Worm (Caenorhabditis elegans): ENCODE results near the gene unc-7.
A peak's percentile ranks its signal among the peaks of the same experiment; 100 is the strongest.

DNA sequence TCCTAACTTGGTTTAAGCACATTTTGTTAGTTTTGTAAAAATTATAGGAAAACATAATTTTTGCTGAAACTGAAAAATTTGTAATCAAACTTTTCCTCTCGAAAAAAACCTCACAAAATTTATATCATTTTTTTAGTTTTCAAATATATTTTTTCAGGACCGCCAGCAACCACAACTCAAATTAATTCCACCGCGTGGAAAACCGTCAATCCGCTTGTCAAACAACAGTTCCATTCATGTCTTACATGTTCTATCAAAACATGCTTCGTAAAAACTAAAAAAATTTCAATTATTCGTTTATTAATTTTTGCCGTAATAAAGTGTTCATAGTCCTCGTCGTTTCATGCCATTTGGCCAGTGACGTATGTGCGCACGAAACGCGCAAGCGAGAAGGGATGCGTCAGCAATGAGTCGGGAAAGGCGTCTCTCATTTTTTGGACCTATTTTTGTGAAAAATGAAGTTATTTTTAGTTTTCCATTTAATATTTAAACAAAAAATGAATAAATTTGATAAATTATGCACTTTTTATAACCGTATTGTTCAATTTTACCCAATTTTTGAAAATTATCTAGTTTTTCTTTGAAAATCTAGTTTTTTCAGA lies 25.9 kb upstream of the unc-7 start, which contains the start of gene ucr-2.2:
- TF ChIP-seq nhr-28 (tag; optimal IDR thresholded peaks at IDR 0.05) (peak; percentile 63), ztf-7 (tag; optimal IDR thresholded peaks at IDR 0.05) (peak; percentile 87), zfp-3 (GFP tag; conservative IDR thresholded peaks at IDR 0.05) (no peak; the same call in 1 of the 2 replicates), dpl-1 (GFP tag; optimal IDR thresholded peaks at IDR 0.05) (peak; percentile 83), lin-13 (GFP tag; optimal IDR thresholded peaks at IDR 0.05) (peak; percentile 61), cey-2 (tag; optimal IDR thresholded peaks at IDR 0.05; ENCODE audit: borderline replicate concordance, insufficient read depth) (no peak), unc-62 (GFP tag; optimal IDR thresholded peaks at IDR 0.05 in 1 of 2) (peak in 1 of 2 experiments; percentile 93), unc-62 (tag; optimal IDR thresholded peaks at IDR 0.05) (no peak), F26F4.8 (GFP tag; conservative IDR thresholded peaks at IDR 0.05) (no peak), ZK337.2 (GFP tag; IDR thresholded peaks at IDR 0.05) (no peak), lsy-2 (tag; optimal IDR thresholded peaks at IDR 0.05) (peak in 1 of 2 experiments; percentile 88), ceh-28 (tag; optimal IDR thresholded peaks at IDR 0.05) (no peak), ama-1 (optimal IDR thresholded peaks at IDR 0.05) (no peak), unc-130 (GFP tag; optimal IDR thresholded peaks at IDR 0.05) (no peak)

Data from whole organism, L4 larva.